Worm (Caenorhabditis elegans): ENCODE data around the gene C50B8.6.

DNA sequence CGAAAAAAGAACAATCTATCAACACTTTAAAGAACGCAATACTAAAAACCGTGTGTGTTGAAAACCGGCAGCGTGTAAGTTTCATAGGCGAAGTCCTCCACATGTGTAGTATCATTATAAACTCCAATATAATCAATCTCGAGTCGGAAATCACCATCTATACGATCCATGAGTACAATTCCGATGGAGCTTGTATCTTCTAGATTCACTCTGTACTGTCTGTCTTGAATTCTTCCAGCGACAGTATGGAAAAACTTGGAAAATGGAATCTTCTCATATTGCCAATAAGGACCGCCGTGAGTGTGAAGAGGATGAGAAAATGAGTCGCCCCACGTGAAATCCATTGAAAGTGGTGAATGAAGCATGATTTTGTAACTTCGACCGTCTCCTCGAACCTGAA lies 11.8 kb upstream of the C50B8.6 start:
- TF ChIP-seq unc-62 (GFP tag; optimal IDR thresholded peaks at IDR 0.05) (no peak), hmg-11 (tag; optimal IDR thresholded peaks at IDR 0.05) (no peak), nhr-11 (tag; optimal IDR thresholded peaks at IDR 0.05) (no peak), nhr-77 (tag; optimal IDR thresholded peaks at IDR 0.05) (no peak), snpc-4 (tag; optimal IDR thresholded peaks at IDR 0.05) (no peak), nhr-12 (tag; optimal IDR thresholded peaks at IDR 0.05) (no peak), skn-1 (tag; optimal IDR thresholded peaks at IDR 0.05) (no peak), fkh-10 (GFP tag; optimal IDR thresholded peaks at IDR 0.05) (no peak), fos-1 (tag; optimal IDR thresholded peaks at IDR 0.05) (no peak), zag-1 (tag; optimal IDR thresholded peaks at IDR 0.05) (no peak), pha-4 (tag; optimal IDR thresholded peaks at IDR 0.05) (no peak), ceh-82 (tag; optimal IDR thresholded peaks at IDR 0.05) (no peak)
